Worm (Caenorhabditis elegans) whole organism, L3 larva: ENCODE measurements around the gene haf-3.

Experiments
- ama-1 ChIP-seq: fragments of 150-350 bp; optimal IDR thresholded peaks from 2 replicates; lab custom pipeline; 2018
- ceh-16 ChIP-seq: sonication (generic microtip); optimal IDR thresholded peaks from 2 replicates; lab custom pipeline; 2017; ENCODE audit warnings: missing biosample characterization, missing genetic modification characterization
- nhr-11 ChIP-seq: fragments of 150-350 bp; optimal IDR thresholded peaks from 2 replicates; lab custom pipeline; 2014; ENCODE audit warnings: missing biosample characterization, missing genetic modification characterization
- nhr-28 ChIP-seq: fragments of 150-350 bp; optimal IDR thresholded peaks from 2 replicates; lab custom pipeline; 2014; ENCODE audit warnings: missing biosample characterization, missing genetic modification characterization

- TF ChIP-seq nhr-11 (tag; lab: Kevin White, UChicago): peak; percentile 57
- peak; percentile 62 for TF ChIP-seq ama-1 (lab: Kevin White, UChicago)
- TF ChIP-seq nhr-28 (tag; lab: Kevin White, UChicago): no peak
- no peak for TF ChIP-seq ceh-16 (tag; lab: Kevin White, UChicago)
Measured at ce11 chrV:15766122-15766594, at the start of gene haf-3, which contains the start of gene F57A10.2.
